Worm (Caenorhabditis elegans) whole organism, midembryonic: ENCODE results near the gene F23H11.4.

Source experiments
- T22C8.4 ChIP-seq: fragments of 200-800 bp; sonication (Bioruptor generic); IDR thresholded peaks from 2 replicates; pipeline ENCODE4 v1.3.6; 2022; ENCODE audit warnings: missing genetic modification characterization, missing compliant biosample characterization
- cog-1 ChIP-seq: sonication (generic microtip); optimal IDR thresholded peaks from 2 replicates; lab custom pipeline; 2016; ENCODE audit warnings: missing genetic modification characterization, missing compliant biosample characterization
- flt-1 ChIP-seq: fragments of 200-800 bp; sonication (Bioruptor generic); IDR thresholded peaks from 2 replicates; pipeline ENCODE4 v1.3.6; 2022; ENCODE audit warnings: missing genetic modification characterization, missing compliant biosample characterization
- klf-2 ChIP-seq: fragments of 200-800 bp; sonication (Bioruptor generic); conservative IDR thresholded peaks from 2 replicates; pipeline ENCODE4 v1.3.6; 2022; ENCODE audit warnings: missing genetic modification reagents, missing genetic modification characterization, missing compliant biosample characterization
- med-1 ChIP-seq: sonication (generic microtip); optimal IDR thresholded peaks from 2 replicates; lab custom pipeline; 2017; ENCODE audit warnings: missing genetic modification characterization, mild to moderate bottlenecking, missing compliant biosample characterization, antibody characterized with exemption, missing genetic modification reagents; ENCODE audit not compliant: insufficient read depth
- ref-1 ChIP-seq: fragments of 200-800 bp; sonication (Bioruptor generic); conservative IDR thresholded peaks from 2 replicates; pipeline ENCODE4 v1.3.6; 2022; ENCODE audit warnings: missing genetic modification reagents, missing genetic modification characterization, missing compliant biosample characterization
- tab-1 ChIP-seq: fragments of 200-800 bp; sonication (Bioruptor generic); IDR thresholded peaks from 2 replicates; pipeline ENCODE4 v1.3.6; 2022; ENCODE audit warnings: missing genetic modification characterization, missing compliant biosample characterization
- ztf-23 ChIP-seq: fragments of 200-800 bp; sonication (Bioruptor generic); IDR thresholded peaks from 2 replicates; pipeline ENCODE4 v1.3.6; 2022; ENCODE audit warnings: missing genetic modification reagents, missing genetic modification characterization, missing compliant biosample characterization
- ztf-29 ChIP-seq: fragments of 200-800 bp; sonication (Bioruptor generic); IDR thresholded peaks from 2 replicates; pipeline ENCODE4 v1.3.6; 2022; ENCODE audit warnings: missing genetic modification reagents, missing genetic modification characterization, missing compliant biosample characterization

The F23H11.4 gene

ce11 chrIII:937961-938360, 30.6 kb upstream of the F23H11.4 start, which contains the start of gene fbxa-56:
Gene fbxa-56 (minus strand): TSS chrIII:938061.
- TF ChIP-seq ztf-29 (GFP tag; lab: Robert Waterston, UW), result no peak
- TF ChIP-seq flt-1 (GFP tag; lab: Robert Waterston, UW), result no peak
- no peak for TF ChIP-seq med-1
- no peak for TF ChIP-seq cog-1 (tag; lab: Kevin White, UChicago)
- no peak for TF ChIP-seq ref-1 (GFP tag; lab: Robert Waterston, UW)
- no peak for TF ChIP-seq klf-2 (GFP tag; lab: Robert Waterston, UW)
- no peak for TF ChIP-seq ztf-23
- TF ChIP-seq tab-1 (GFP tag; lab: Robert Waterston, UW), result no peak
- no peak for TF ChIP-seq T22C8.4 (GFP tag; lab: Robert Waterston, UW)

ce11 chrIII:936037-936507, 28.7 kb upstream of the F23H11.4 start, which contains the start of gene fbxa-55:
Gene fbxa-55 (minus strand): TSS chrIII:936087.
- TF ChIP-seq tab-1 (GFP tag; lab: Robert Waterston, UW), result no peak

ce11 chrIII:931405-931804, 24.1 kb upstream of the F23H11.4 start:
- peak; percentile 33 for TF ChIP-seq cog-1 (tag; lab: Kevin White, UChicago)

- no peak for TF ChIP-seq med-1
- TF ChIP-seq ref-1 (GFP tag; lab: Robert Waterston, UW), result no peak
- TF ChIP-seq ztf-23, result no peak
- TF ChIP-seq tab-1 (GFP tag; lab: Robert Waterston, UW), result no peak
- no peak for TF ChIP-seq flt-1 (GFP tag; lab: Robert Waterston, UW)
- TF ChIP-seq ztf-29 (GFP tag; lab: Robert Waterston, UW), result no peak
- TF ChIP-seq cog-1 (tag; lab: Kevin White, UChicago), result no peak
- TF ChIP-seq klf-2 (GFP tag; lab: Robert Waterston, UW), result no peak
- TF ChIP-seq T22C8.4 (GFP tag; lab: Robert Waterston, UW), result no peak
These were observed 18.9 kb upstream of the F23H11.4 start, which contains the start of gene pef-1 for ce11 chrIII:926216-926615. Gene pef-1 (minus strand): TSS chrIII:926316.

- TF ChIP-seq ztf-23, result no peak
- TF ChIP-seq ztf-29 (GFP tag; lab: Robert Waterston, UW), result no peak
- TF ChIP-seq cog-1 (tag; lab: Kevin White, UChicago), result no peak
- no peak for TF ChIP-seq klf-2 (GFP tag; lab: Robert Waterston, UW)
- no peak for TF ChIP-seq T22C8.4 (GFP tag; lab: Robert Waterston, UW)
- TF ChIP-seq flt-1 (GFP tag; lab: Robert Waterston, UW), result no peak
- no peak for TF ChIP-seq tab-1 (GFP tag; lab: Robert Waterston, UW)
- TF ChIP-seq med-1, result no peak
- TF ChIP-seq ref-1 (GFP tag; lab: Robert Waterston, UW), result no peak
These were observed 12.0 kb upstream of the F23H11.4 start, which contains the start of gene F23H11.7 for ce11 chrIII:919322-919721. Gene F23H11.7 (minus strand): TSS chrIII:919422.

- TF ChIP-seq klf-2 (GFP tag; lab: Robert Waterston, UW) (no peak), T22C8.4 (GFP tag; lab: Robert Waterston, UW) (no peak), cog-1 (tag; lab: Kevin White, UChicago) (no peak), flt-1 (GFP tag; lab: Robert Waterston, UW) (no peak), med-1 (no peak), ztf-29 (GFP tag; lab: Robert Waterston, UW) (no peak), ztf-23 (no peak), tab-1 (GFP tag; lab: Robert Waterston, UW) (no peak), ref-1 (GFP tag; lab: Robert Waterston, UW) (no peak)
These were observed 9.6 kb upstream of the F23H11.4 start, which contains the start of gene idpp-13 for ce11 chrIII:916897-917296. Gene idpp-13 (minus strand): TSS chrIII:916997.

- TF ChIP-seq tab-1 (GFP tag; lab: Robert Waterston, UW) (no peak), T22C8.4 (GFP tag; lab: Robert Waterston, UW) (no peak), med-1 (no peak), klf-2 (GFP tag; lab: Robert Waterston, UW) (no peak), ztf-29 (GFP tag; lab: Robert Waterston, UW) (no peak), cog-1 (tag; lab: Kevin White, UChicago) (no peak), ztf-23 (no peak)
These were observed 3.4 kb upstream of the F23H11.4 start, which contains the start of the genes F23H11.5 and bra-2 for ce11 chrIII:910540-911311. Gene F23H11.5 (minus strand): TSS chrIII:910590. Gene bra-2 (plus strand): TSS chrIII:911261.

- TF ChIP-seq tab-1 (GFP tag; lab: Robert Waterston, UW) (no peak), cog-1 (tag; lab: Kevin White, UChicago) (no peak), flt-1 (GFP tag; lab: Robert Waterston, UW) (no peak), T22C8.4 (GFP tag; lab: Robert Waterston, UW) (no peak), ref-1 (GFP tag; lab: Robert Waterston, UW) (no peak), med-1 (no peak), ztf-23 (no peak), ztf-29 (GFP tag; lab: Robert Waterston, UW) (no peak), klf-2 (GFP tag; lab: Robert Waterston, UW) (no peak)
These were observed 2.2 kb upstream of the F23H11.4 start, which contains the start of gene crls-1 for ce11 chrIII:909540-909939. Gene crls-1 (minus strand): TSS chrIII:909902.

- TF ChIP-seq ztf-23 (no peak), cog-1 (tag; lab: Kevin White, UChicago) (no peak), ztf-29 (GFP tag; lab: Robert Waterston, UW) (no peak), tab-1 (GFP tag; lab: Robert Waterston, UW) (no peak)
These were observed 651 bp upstream of the F23H11.4 start for ce11 chrIII:907990-908389.
